Worm (Caenorhabditis elegans) whole organism, late embryonic: Measurements from ENCODE around the gene Y37H2A.1.

Experiments
- C08G9.2 ChIP-seq: sonication (generic microtip); optimal IDR thresholded peaks from 2 replicates; lab custom pipeline; 2016; ENCODE audit warnings: mild to moderate bottlenecking, missing genetic modification characterization, moderate library complexity, missing compliant biosample characterization
- F13H6.1 ChIP-seq: sonication (generic microtip); optimal IDR thresholded peaks from 2 replicates; lab custom pipeline; 2016; ENCODE audit warnings: missing genetic modification characterization, missing compliant biosample characterization
- ahr-1 ChIP-seq: sonication (generic microtip); optimal IDR thresholded peaks from 2 replicates; lab custom pipeline; 2016; ENCODE audit warnings: missing genetic modification characterization, missing compliant biosample characterization
- dve-1 ChIP-seq: sonication (generic microtip); optimal IDR thresholded peaks from 2 replicates; lab custom pipeline; 2017; ENCODE audit warnings: antibody characterized with exemption, mild to moderate bottlenecking, missing genetic modification characterization, missing compliant biosample characterization
- nhr-11 ChIP-seq: fragments of 150-350 bp; optimal IDR thresholded peaks from 2 replicates; lab custom pipeline; 2014; ENCODE audit warnings: missing biosample characterization, missing genetic modification characterization
- pqm-1 ChIP-seq: sonication (generic microtip); optimal IDR thresholded peaks from 2 replicates; lab custom pipeline; 2016; ENCODE audit warnings: missing genetic modification characterization, missing compliant biosample characterization
- ref-2 ChIP-seq: sonication (generic microtip); optimal IDR thresholded peaks from 2 replicates; lab custom pipeline; 2016; ENCODE audit warnings: missing genetic modification characterization, missing compliant biosample characterization
- syd-9 ChIP-seq: sonication (generic microtip); optimal IDR thresholded peaks from 2 replicates; lab custom pipeline; 2016; ENCODE audit warnings: mild to moderate bottlenecking, missing genetic modification characterization, moderate library complexity, missing compliant biosample characterization

ce11 chrV:18142549-18142948 lies 34.5 kb downstream of the Y37H2A.1 start, which contains the start of gene Y37H2A.13:
- TF ChIP-seq pqm-1 (no peak), F13H6.1 (tag; lab: Kevin White, UChicago) (no peak), syd-9 (tag; lab: Kevin White, UChicago) (no peak), ahr-1 (no peak), dve-1 (tag; lab: Kevin White, UChicago) (no peak), C08G9.2 (no peak), ref-2 (tag; lab: Kevin White, UChicago) (no peak), nhr-11 (tag; lab: Kevin White, UChicago) (no peak)
